Fruit fly (Drosophila melanogaster): ENCODE results near the gene Sf3a1.
A peak's percentile ranks its signal among the peaks of the same experiment; 100 is the strongest.

- no peak for TF ChIP-seq CG14655 (GFP tag; optimal IDR thresholded peaks at IDR 0.05)
- TF ChIP-seq CG8301 (tag; optimal IDR thresholded peaks at IDR 0.05): no peak
- TF ChIP-seq Pif1B (GFP tag; optimal IDR thresholded peaks at IDR 0.05): no peak
- TF ChIP-seq rn (GFP tag; IDR thresholded peaks at IDR 0.05): no peak
- TF ChIP-seq CG10348 (GFP tag; IDR thresholded peaks at IDR 0.05): no peak
- no peak for TF ChIP-seq CG9948 (tag; optimal IDR thresholded peaks at IDR 0.05)
- no peak for TF ChIP-seq CG15710 (tag; optimal IDR thresholded peaks at IDR 0.05)
- TF ChIP-seq CG12605 (GFP tag; IDR thresholded peaks at IDR 0.05): no peak
- peak; percentile 82 for TF ChIP-seq EcR (GFP tag; optimal IDR thresholded peaks at IDR 0.05)
Observed at dm6 chr3R:17002218-17003110, at the start of gene Sf3a1, which contains the start of gene Irc.

Measured in whole organism, pupa.